Fruit fly (Drosophila melanogaster): ENCODE measurements around the gene CG5104.

dm6 chr3L:20471499-20472313, 49.1 kb upstream of the CG5104 start:
- TF ChIP-seq Hr83 (GFP tag; optimal IDR thresholded peaks at IDR 0.05; ENCODE audit: poor library complexity, severe bottlenecking) (peak; percentile 27), sage (GFP tag; optimal IDR thresholded peaks at IDR 0.05) (no peak), Rel (GFP tag; optimal IDR thresholded peaks at IDR 0.05) (no peak), Rel (tag; optimal IDR thresholded peaks at IDR 0.05) (peak; percentile 38), Abd-B (GFP tag; optimal IDR thresholded peaks at IDR 0.05) (no peak), fru (GFP tag; optimal IDR thresholded peaks at IDR 0.05) (peak; percentile 48), Dfd (GFP tag; optimal IDR thresholded peaks at IDR 0.05) (no peak), woc (GFP tag; optimal IDR thresholded peaks at IDR 0.05) (no peak), psq (GFP tag; optimal IDR thresholded peaks at IDR 0.05) (no peak), tai (GFP tag; optimal IDR thresholded peaks at IDR 0.05) (peak; percentile 9), dl (GFP tag; optimal IDR thresholded peaks at IDR 0.05; ENCODE audit: insufficient read depth in 1 of 2, partially characterized antibody in 2 of 2) (no peak), Dif (GFP tag; optimal IDR thresholded peaks at IDR 0.05; ENCODE audit: partially characterized antibody) (no peak), Jra (GFP tag; optimal IDR thresholded peaks at IDR 0.05) (no peak), lola (GFP tag; optimal IDR thresholded peaks at IDR 0.05) (no peak)
